Fruit fly (Drosophila melanogaster): Measurements from ENCODE around the gene eRF3.
A peak's percentile ranks its signal among the peaks of the same experiment; 100 is the strongest.

The eRF3 gene

dm6 chr2L:12435428-12435827 lies 1.2 kb downstream of the eRF3 start (continued):
- TF ChIP-seq kay (GFP tag; optimal IDR thresholded peaks at IDR 0.05): no peak
- no peak for TF ChIP-seq cato (GFP tag; optimal IDR thresholded peaks at IDR 0.05; ENCODE audit: borderline replicate concordance)
- no peak for TF ChIP-seq CG7786 (GFP tag; optimal IDR thresholded peaks at IDR 0.05)
- TF ChIP-seq HmgZ (tag; optimal IDR thresholded peaks at IDR 0.05): no peak
- TF ChIP-seq emc (GFP tag; optimal IDR thresholded peaks at IDR 0.05): no peak
- no peak for TF ChIP-seq CG7271 (tag; optimal IDR thresholded peaks at IDR 0.05)
- no peak for TF ChIP-seq CG7963 (GFP tag; IDR thresholded peaks at IDR 0.05; ENCODE audit: partially characterized antibody)
- peak; percentile 34 for TF ChIP-seq kni (GFP tag; optimal IDR thresholded peaks at IDR 0.05)
- no peak for TF ChIP-seq CG30431 (GFP tag; optimal IDR thresholded peaks at IDR 0.05)
- TF ChIP-seq ttk (GFP tag; IDR thresholded peaks at IDR 0.05): no peak
- TF ChIP-seq CG12769 (tag; optimal IDR thresholded peaks at IDR 0.05): peak; percentile 11
- TF ChIP-seq croc (GFP tag; conservative IDR thresholded peaks at IDR 0.05): no peak
- no peak for TF ChIP-seq cas (GFP tag; IDR thresholded peaks at IDR 0.05)
- no peak for TF ChIP-seq ato (GFP tag; IDR thresholded peaks at IDR 0.05; ENCODE audit: partially characterized antibody)
- TF ChIP-seq CG15479 (GFP tag; optimal IDR thresholded peaks at IDR 0.05): peak; percentile 84
- TF ChIP-seq CkIIα-i1 (GFP tag; IDR thresholded peaks at IDR 0.05): no peak
- TF ChIP-seq seq (GFP tag; IDR thresholded peaks at IDR 0.05): no peak
- no peak for TF ChIP-seq NC2α (GFP tag; optimal IDR thresholded peaks at IDR 0.05)
- TF ChIP-seq twi (tag; optimal IDR thresholded peaks at IDR 0.05): peak; percentile 9
- no peak for TF ChIP-seq CG18262 (tag; optimal IDR thresholded peaks at IDR 0.05)
- no peak for TF ChIP-seq CG17385 (GFP tag; optimal IDR thresholded peaks at IDR 0.05)
- no peak for TF ChIP-seq CG12299 (tag; optimal IDR thresholded peaks at IDR 0.05)
- no peak for TF ChIP-seq CG9437 (GFP tag; optimal IDR thresholded peaks at IDR 0.05)
- 0 out of 4 replicates have a peak, but pooled peaks have one; percentile 22 for TF ChIP-seq chinmo (GFP tag; IDR thresholded peaks at IDR 0.05; ENCODE audit: partially characterized antibody)
- TF ChIP-seq Mrtf (GFP tag; IDR thresholded peaks at IDR 0.05): no peak
- TF ChIP-seq bigmax (GFP tag; optimal IDR thresholded peaks at IDR 0.05): peak; percentile 98
- TF ChIP-seq sug (tag; optimal IDR thresholded peaks at IDR 0.05): peak; percentile 46
- no peak for TF ChIP-seq CG13123 (GFP tag; optimal IDR thresholded peaks at IDR 0.05)
- TF ChIP-seq CG3847 (GFP tag; IDR thresholded peaks at IDR 0.05): no peak
- 0 out of 2 replicates have a peak, but pooled peaks have one; percentile 15 for TF ChIP-seq Bgb (GFP tag; IDR thresholded peaks at IDR 0.05; ENCODE audit: partially characterized antibody)
- peak; percentile 28; the same call in 1 of the 2 replicates for TF ChIP-seq MBD-R2 (GFP tag; IDR thresholded peaks at IDR 0.05)
- TF ChIP-seq ken (GFP tag; IDR thresholded peaks at IDR 0.05): no peak
- no peak for TF ChIP-seq Camta (GFP tag; optimal IDR thresholded peaks at IDR 0.05)

- TF ChIP-seq CG8765 (GFP tag; IDR thresholded peaks at IDR 0.05) (no peak), fd64A (GFP tag; optimal IDR thresholded peaks at IDR 0.05) (no peak), CG15269 (tag; optimal IDR thresholded peaks at IDR 0.05) (no peak), HmgZ (tag; optimal IDR thresholded peaks at IDR 0.05) (peak; percentile 11), btn (GFP tag; optimal IDR thresholded peaks at IDR 0.05) (no peak), CG4424 (GFP tag; optimal IDR thresholded peaks at IDR 0.05) (peak; percentile 10), CG3281 (GFP tag; optimal IDR thresholded peaks at IDR 0.05) (peak; percentile 1), CG9215 (GFP tag; IDR thresholded peaks at IDR 0.05) (no peak), dm (GFP tag; optimal IDR thresholded peaks at IDR 0.05) (peak; percentile 11), Bgb (GFP tag; IDR thresholded peaks at IDR 0.05; ENCODE audit: partially characterized antibody) (0 out of 2 replicates have a peak, but pooled peaks have one; percentile 38), Eip74EF (GFP tag; optimal IDR thresholded peaks at IDR 0.05) (no peak), Ravus (GFP tag; IDR thresholded peaks at IDR 0.05) (no peak), zen (tag; optimal IDR thresholded peaks at IDR 0.05) (no peak), cwo (GFP tag; optimal IDR thresholded peaks at IDR 0.05) (peak; percentile 17), Med (GFP tag) (peak; percentile 71), CG12769 (tag; optimal IDR thresholded peaks at IDR 0.05) (peak; percentile 84), onecut (GFP tag; IDR thresholded peaks at IDR 0.05) (no peak), hbn (GFP tag; IDR thresholded peaks at IDR 0.05; ENCODE audit: partially characterized antibody) (peak; percentile 32), Lim3 (GFP tag; IDR thresholded peaks at IDR 0.05) (no peak), Awh (GFP tag; IDR thresholded peaks at IDR 0.05) (no peak)
These were observed 1.9 kb downstream of the eRF3 start for dm6 chr2L:12435976-12436771.

Measured in whole organism, embryonic.